Worm (Caenorhabditis elegans): ENCODE data around the gene fbxa-135.

DNA sequence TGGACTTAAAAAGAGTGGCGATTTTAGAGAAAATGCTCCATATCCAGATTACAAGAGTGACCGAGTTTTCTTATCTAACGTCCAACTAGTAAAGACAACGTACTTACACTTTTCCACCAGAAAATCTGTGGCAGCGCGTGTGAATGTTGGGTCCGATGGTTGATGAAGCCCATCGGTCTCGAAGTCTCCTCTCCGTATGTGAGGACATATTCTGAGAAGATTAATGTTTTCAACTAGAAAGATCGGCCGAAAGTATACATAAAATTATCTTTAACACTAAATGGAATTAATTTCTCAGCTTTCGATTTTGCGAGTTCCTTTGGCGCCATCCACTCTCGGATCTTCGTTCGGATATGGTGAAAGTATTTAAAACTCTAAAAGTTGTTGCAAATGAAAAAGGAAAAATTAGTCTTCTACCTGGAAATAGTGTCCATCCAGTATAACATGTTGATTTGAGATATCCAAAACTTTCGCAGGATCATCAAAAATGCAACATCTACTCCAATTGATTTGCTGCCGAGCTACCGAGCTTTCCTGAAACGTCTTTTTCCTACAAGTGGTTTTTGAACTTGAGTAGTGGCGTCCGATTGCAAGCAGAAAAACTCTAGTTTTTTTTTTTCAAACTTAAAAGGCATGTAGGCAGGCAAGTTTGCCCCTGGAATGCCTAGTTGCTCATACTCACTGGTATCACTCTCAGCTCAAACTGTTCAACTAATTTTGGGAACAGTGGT is 29.4 kb downstream of the fbxa-135 start:
- TF ChIP-seq F13C5.2 (tag; optimal IDR thresholded peaks at IDR 0.05) (no peak), tbx-11 (GFP tag; IDR thresholded peaks at IDR 0.05) (no peak), aly-1 (tag; optimal IDR thresholded peaks at IDR 0.05) (no peak), sea-1 (GFP tag; conservative IDR thresholded peaks at IDR 0.05) (no peak), tbx-37 (GFP tag; conservative IDR thresholded peaks at IDR 0.05) (no peak), hnd-1 (tag; optimal IDR thresholded peaks at IDR 0.05) (no peak), ama-1 (optimal IDR thresholded peaks at IDR 0.05) (no peak), flt-1 (GFP tag; IDR thresholded peaks at IDR 0.05) (no peak), scrt-1 (GFP tag; IDR thresholded peaks at IDR 0.05) (no peak), pes-1 (GFP tag; IDR thresholded peaks at IDR 0.05) (no peak), ceh-13 (GFP tag; optimal IDR thresholded peaks at IDR 0.05) (no peak), tra-4 (tag; optimal IDR thresholded peaks at IDR 0.05) (no peak), hmg-4 (GFP tag; optimal IDR thresholded peaks at IDR 0.05) (no peak)

Measured in whole organism, early embryonic.